Comparison of ENCODE assay signal across 2 worm cellular contexts in the genomic region with DNA sequence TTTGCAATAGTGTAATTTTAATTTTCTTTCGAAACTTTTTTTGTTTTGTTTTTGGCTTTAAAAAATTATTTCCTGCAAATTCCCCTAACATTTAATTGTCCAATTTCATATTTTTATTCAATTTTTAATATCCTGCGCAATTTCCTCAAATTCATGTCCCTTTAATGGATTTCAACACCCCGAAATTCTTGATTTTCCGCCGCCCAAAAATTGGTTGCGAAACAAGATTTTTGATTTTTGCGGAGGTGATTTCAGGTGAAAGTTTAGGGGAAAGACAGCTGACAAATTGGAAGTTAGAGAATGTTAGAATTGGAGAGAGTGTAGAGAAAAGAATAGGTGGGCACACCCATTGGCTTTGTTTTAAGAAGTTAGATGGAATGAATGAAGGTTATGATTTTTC.
A peak's percentile ranks its signal among the peaks of the same experiment; 100 is the strongest.
TF ChIP-seq lines count a peak whose summit lies in the region.

No protein-coding gene starts in this region.

TF ChIP-seq in whole organism, L1 larva, 84 proteins besides CTCF, POLR2A, EP300 and RAD21 (continued from another document):
- peak; percentile 5 for TF ChIP-seq sup-37 (GFP tag; optimal IDR thresholded peaks at IDR 0.05; lab: Kevin White, UChicago)
- TF ChIP-seq ceh-88 (GFP tag; IDR thresholded peaks at IDR 0.05; lab: Robert Waterston, UW): no peak
- no peak for TF ChIP-seq sptf-1 (tag; optimal IDR thresholded peaks at IDR 0.05; lab: Kevin White, UChicago)
- TF ChIP-seq mef-2 (tag; optimal IDR thresholded peaks at IDR 0.05; lab: Kevin White, UChicago): no peak
- no peak for TF ChIP-seq fkh-4 (tag; optimal IDR thresholded peaks at IDR 0.05; lab: Kevin White, UChicago; ENCODE audit: borderline replicate concordance)
- TF ChIP-seq dpl-1 (GFP tag; optimal IDR thresholded peaks at IDR 0.05; lab: Kevin White, UChicago): peak in 1 of 3 experiments; percentile 10
- TF ChIP-seq hlh-4 (tag; optimal IDR thresholded peaks at IDR 0.05; lab: Kevin White, UChicago): no peak
- TF ChIP-seq lin-14 (GFP tag; optimal IDR thresholded peaks at IDR 0.05; lab: Kevin White, UChicago): no peak
- TF ChIP-seq nhr-20 (tag; optimal IDR thresholded peaks at IDR 0.05; lab: Kevin White, UChicago): peak; percentile 5
- TF ChIP-seq irx-1 (tag; optimal IDR thresholded peaks at IDR 0.05; lab: Kevin White, UChicago): no peak
- no peak for TF ChIP-seq egl-27 (tag; optimal IDR thresholded peaks at IDR 0.05; lab: Kevin White, UChicago)
- no peak for TF ChIP-seq unc-86 (tag; optimal IDR thresholded peaks at IDR 0.05; lab: Kevin White, UChicago)
- no peak for TF ChIP-seq C16A3.4 (tag; optimal IDR thresholded peaks at IDR 0.05; lab: Kevin White, UChicago)
- no peak for TF ChIP-seq lir-3 (tag; optimal IDR thresholded peaks at IDR 0.05; lab: Kevin White, UChicago; ENCODE audit: poor library complexity)
- TF ChIP-seq fkh-10 (GFP tag; optimal IDR thresholded peaks at IDR 0.05; lab: Kevin White, UChicago): no peak
- no peak for TF ChIP-seq nhr-90 (tag; optimal IDR thresholded peaks at IDR 0.05; lab: Kevin White, UChicago; ENCODE audit: poor library complexity)
- no peak for TF ChIP-seq egl-13 (tag; optimal IDR thresholded peaks at IDR 0.05; lab: Kevin White, UChicago)
- no peak for TF ChIP-seq nhr-11 (tag; optimal IDR thresholded peaks at IDR 0.05; lab: Kevin White, UChicago)
- TF ChIP-seq swsn-7 (tag; optimal IDR thresholded peaks at IDR 0.05; lab: Kevin White, UChicago): no peak
- TF ChIP-seq unc-62 (GFP tag; optimal IDR thresholded peaks at IDR 0.05; lab: Kevin White, UChicago): no peak
- TF ChIP-seq lin-39 (tag; optimal IDR thresholded peaks at IDR 0.05; lab: Kevin White, UChicago): no peak
- TF ChIP-seq pag-3 (tag; optimal IDR thresholded peaks at IDR 0.05; lab: Kevin White, UChicago; ENCODE audit: borderline replicate concordance, insufficient read depth): no peak
- TF ChIP-seq hlh-17 (GFP tag; optimal IDR thresholded peaks at IDR 0.05; lab: Kevin White, UChicago; ENCODE audit: borderline replicate concordance): no peak
- TF ChIP-seq lin-15B (tag; optimal IDR thresholded peaks at IDR 0.05; lab: Kevin White, UChicago): no peak
- TF ChIP-seq elt-2 (tag; optimal IDR thresholded peaks at IDR 0.05; lab: Kevin White, UChicago): no peak
- TF ChIP-seq nhr-237 (tag; optimal IDR thresholded peaks at IDR 0.05; lab: Kevin White, UChicago): no peak
- no peak for TF ChIP-seq zag-1 (tag; optimal IDR thresholded peaks at IDR 0.05; lab: Kevin White, UChicago)
- no peak for TF ChIP-seq elt-3 (tag; optimal IDR thresholded peaks at IDR 0.05; lab: Kevin White, UChicago)
- TF ChIP-seq sox-4 (tag; optimal IDR thresholded peaks at IDR 0.05; lab: Kevin White, UChicago): no peak
- TF ChIP-seq rnt-1 (tag; optimal IDR thresholded peaks at IDR 0.05; lab: Kevin White, UChicago): no peak
- no peak for TF ChIP-seq nhr-84 (tag; optimal IDR thresholded peaks at IDR 0.05; lab: Kevin White, UChicago)
- TF ChIP-seq unc-130 (tag; optimal IDR thresholded peaks at IDR 0.05; lab: Kevin White, UChicago): no peak
- peak; percentile 31 for TF ChIP-seq nhr-71 (tag; optimal IDR thresholded peaks at IDR 0.05; lab: Kevin White, UChicago)
- TF ChIP-seq nhr-19 (GFP tag; conservative IDR thresholded peaks at IDR 0.05; lab: Robert Waterston, UW): no peak
- TF ChIP-seq nhr-47 (tag; optimal IDR thresholded peaks at IDR 0.05; lab: Kevin White, UChicago): peak; percentile 13
- TF ChIP-seq zip-4 (GFP tag; optimal IDR thresholded peaks at IDR 0.05; lab: Kevin White, UChicago): no peak
- no peak for TF ChIP-seq nhr-76 (tag; optimal IDR thresholded peaks at IDR 0.05; lab: Kevin White, UChicago)
- TF ChIP-seq blmp-1 (tag; optimal IDR thresholded peaks at IDR 0.05; lab: Kevin White, UChicago): peak; percentile 92
- TF ChIP-seq ceh-63 (GFP tag; optimal IDR thresholded peaks at IDR 0.05; lab: Kevin White, UChicago): no peak
- TF ChIP-seq nhr-85 (tag; lab: Kevin White, UChicago): peak; percentile 70
- no peak for TF ChIP-seq ces-1 (GFP tag; optimal IDR thresholded peaks at IDR 0.05; lab: Kevin White, UChicago)
- TF ChIP-seq dsc-1 (tag; optimal IDR thresholded peaks at IDR 0.05; lab: Kevin White, UChicago): no peak
- no peak for TF ChIP-seq ztf-4 (tag; optimal IDR thresholded peaks at IDR 0.05; lab: Kevin White, UChicago)
- TF ChIP-seq fkh-8 (tag; optimal IDR thresholded peaks at IDR 0.05; lab: Kevin White, UChicago): no peak
- no peak for TF ChIP-seq lin-35 (GFP tag; optimal IDR thresholded peaks at IDR 0.05; lab: Kevin White, UChicago)
- no peak for TF ChIP-seq efl-3 (GFP tag; optimal IDR thresholded peaks at IDR 0.05; lab: Kevin White, UChicago)
- no peak for TF ChIP-seq mep-1 (tag; optimal IDR thresholded peaks at IDR 0.05; lab: Kevin White, UChicago)
- TF ChIP-seq snu-23 (GFP tag; optimal IDR thresholded peaks at IDR 0.05; lab: Kevin White, UChicago): peak; percentile 18
- no peak for TF ChIP-seq aly-2 (tag; optimal IDR thresholded peaks at IDR 0.05; lab: Kevin White, UChicago)
- TF ChIP-seq mdl-1 (tag; optimal IDR thresholded peaks at IDR 0.05; lab: Kevin White, UChicago): no peak
- peak; percentile 0 to 7 for TF ChIP-seq efl-1 (optimal IDR thresholded peaks at IDR 0.05; lab: Kevin White, UChicago)
- TF ChIP-seq efl-1 (GFP tag; optimal IDR thresholded peaks at IDR 0.05 in 1 of 2; lab: Kevin White, UChicago): peak in 1 of 2 experiments; percentile 66
- no peak for TF ChIP-seq F16B12.6 (tag; optimal IDR thresholded peaks at IDR 0.05; lab: Kevin White, UChicago)

TF ChIP-seq in whole organism, L2 larva, 48 proteins besides CTCF, POLR2A, EP300 and RAD21 (continued from another document):
- TF ChIP-seq ceh-82 (tag; optimal IDR thresholded peaks at IDR 0.05; lab: Kevin White, UChicago) (no peak), nhr-12 (tag; optimal IDR thresholded peaks at IDR 0.05; lab: Kevin White, UChicago) (no peak), alr-1 (tag; optimal IDR thresholded peaks at IDR 0.05; lab: Kevin White, UChicago) (no peak), nhr-237 (tag; optimal IDR thresholded peaks at IDR 0.05; lab: Kevin White, UChicago) (no peak), aly-2 (tag; optimal IDR thresholded peaks at IDR 0.05; lab: Kevin White, UChicago) (no peak), egl-27 (tag; optimal IDR thresholded peaks at IDR 0.05; lab: Kevin White, UChicago) (no peak)
TF ChIP-seq in whole organism, L2 larva: peak in this region for 4.
